Worm (Caenorhabditis elegans) whole organism, midembryonic: Measurements from ENCODE around the gene lact-4.

Experiments
- T22C8.4 ChIP-seq: fragments of 200-800 bp; sonication (Bioruptor generic); IDR thresholded peaks from 2 replicates; pipeline ENCODE4 v1.3.6; 2022; ENCODE audit warnings: missing genetic modification characterization, missing compliant biosample characterization
- cog-1 ChIP-seq: sonication (generic microtip); optimal IDR thresholded peaks from 2 replicates; lab custom pipeline; 2016; ENCODE audit warnings: missing genetic modification characterization, missing compliant biosample characterization
- flt-1 ChIP-seq: fragments of 200-800 bp; sonication (Bioruptor generic); IDR thresholded peaks from 2 replicates; pipeline ENCODE4 v1.3.6; 2022; ENCODE audit warnings: missing genetic modification characterization, missing compliant biosample characterization
- klf-2 ChIP-seq: fragments of 200-800 bp; sonication (Bioruptor generic); conservative IDR thresholded peaks from 2 replicates; pipeline ENCODE4 v1.3.6; 2022; ENCODE audit warnings: missing genetic modification reagents, missing genetic modification characterization, missing compliant biosample characterization
- med-1 ChIP-seq: sonication (generic microtip); optimal IDR thresholded peaks from 2 replicates; lab custom pipeline; 2017; ENCODE audit warnings: missing genetic modification characterization, mild to moderate bottlenecking, missing compliant biosample characterization, antibody characterized with exemption, missing genetic modification reagents; ENCODE audit not compliant: insufficient read depth
- ref-1 ChIP-seq: fragments of 200-800 bp; sonication (Bioruptor generic); conservative IDR thresholded peaks from 2 replicates; pipeline ENCODE4 v1.3.6; 2022; ENCODE audit warnings: missing genetic modification reagents, missing genetic modification characterization, missing compliant biosample characterization
- tab-1 ChIP-seq: fragments of 200-800 bp; sonication (Bioruptor generic); IDR thresholded peaks from 2 replicates; pipeline ENCODE4 v1.3.6; 2022; ENCODE audit warnings: missing genetic modification characterization, missing compliant biosample characterization
- ztf-23 ChIP-seq: fragments of 200-800 bp; sonication (Bioruptor generic); IDR thresholded peaks from 2 replicates; pipeline ENCODE4 v1.3.6; 2022; ENCODE audit warnings: missing genetic modification reagents, missing genetic modification characterization, missing compliant biosample characterization
- ztf-29 ChIP-seq: fragments of 200-800 bp; sonication (Bioruptor generic); IDR thresholded peaks from 2 replicates; pipeline ENCODE4 v1.3.6; 2022; ENCODE audit warnings: missing genetic modification reagents, missing genetic modification characterization, missing compliant biosample characterization

Gene lact-4

ce11 chrII:8483793-8484186 is 3.5 kb upstream of the lact-4 start, which contains the start of gene taap-1:
Gene taap-1 (minus strand): TSS chrII:8483871.
- TF ChIP-seq tab-1 (GFP tag; lab: Robert Waterston, UW) (no peak), ztf-23 (no peak), flt-1 (GFP tag; lab: Robert Waterston, UW) (no peak), med-1 (GFP tag; lab: Kevin White, UChicago) (no peak), klf-2 (no peak), ztf-29 (GFP tag; lab: Robert Waterston, UW) (no peak), cog-1 (tag; lab: Kevin White, UChicago) (no peak), ref-1 (GFP tag; lab: Robert Waterston, UW) (no peak), T22C8.4 (GFP tag; lab: Robert Waterston, UW) (no peak)

- TF ChIP-seq ztf-29 (GFP tag; lab: Robert Waterston, UW) (no peak), ref-1 (GFP tag; lab: Robert Waterston, UW) (no peak), med-1 (GFP tag; lab: Kevin White, UChicago) (no peak), tab-1 (GFP tag; lab: Robert Waterston, UW) (no peak), cog-1 (tag; lab: Kevin White, UChicago) (no peak), flt-1 (GFP tag; lab: Robert Waterston, UW) (no peak), T22C8.4 (GFP tag; lab: Robert Waterston, UW) (no peak), klf-2 (no peak), ztf-23 (no peak)
Observed at ce11 chrII:8483124-8483792, 3.0 kb upstream of the lact-4 start.

ce11 chrII:8481731-8482253 is 1.5 kb upstream of the lact-4 start, which contains the start of gene M05D6.5:
Gene M05D6.5 (minus strand): TSS chrII:8482203.
- no peak for TF ChIP-seq cog-1 (tag; lab: Kevin White, UChicago)
- no peak for TF ChIP-seq T22C8.4 (GFP tag; lab: Robert Waterston, UW)
- no peak for TF ChIP-seq flt-1 (GFP tag; lab: Robert Waterston, UW)
- TF ChIP-seq med-1 (GFP tag; lab: Kevin White, UChicago) = no peak
- no peak for TF ChIP-seq ztf-23
- no peak for TF ChIP-seq ref-1 (GFP tag; lab: Robert Waterston, UW)
- no peak for TF ChIP-seq tab-1 (GFP tag; lab: Robert Waterston, UW)
- no peak for TF ChIP-seq ztf-29 (GFP tag; lab: Robert Waterston, UW)
- TF ChIP-seq klf-2 = no peak

ce11 chrII:8481033-8481708 is 893 bp upstream of the lact-4 start:
- TF ChIP-seq ref-1 (GFP tag; lab: Robert Waterston, UW) (no peak), ztf-29 (GFP tag; lab: Robert Waterston, UW) (no peak), ztf-23 (no peak), klf-2 (no peak), T22C8.4 (GFP tag; lab: Robert Waterston, UW) (no peak), tab-1 (GFP tag; lab: Robert Waterston, UW) (no peak), med-1 (GFP tag; lab: Kevin White, UChicago) (no peak), flt-1 (GFP tag; lab: Robert Waterston, UW) (no peak), cog-1 (tag; lab: Kevin White, UChicago) (no peak)

ce11 chrII:8479337-8479736 is 941 bp downstream of the lact-4 start:
- TF ChIP-seq ref-1 (GFP tag; lab: Robert Waterston, UW) = no peak
- no peak for TF ChIP-seq T22C8.4 (GFP tag; lab: Robert Waterston, UW)
- no peak for TF ChIP-seq med-1 (GFP tag; lab: Kevin White, UChicago)
- no peak for TF ChIP-seq ztf-29 (GFP tag; lab: Robert Waterston, UW)
- no peak for TF ChIP-seq tab-1 (GFP tag; lab: Robert Waterston, UW)
- no peak for TF ChIP-seq flt-1 (GFP tag; lab: Robert Waterston, UW)
- TF ChIP-seq ztf-23 = no peak

- TF ChIP-seq ref-1 (GFP tag; lab: Robert Waterston, UW) (no peak), ztf-23 (no peak), ztf-29 (GFP tag; lab: Robert Waterston, UW) (no peak), klf-2 (no peak), T22C8.4 (GFP tag; lab: Robert Waterston, UW) (no peak), cog-1 (tag; lab: Kevin White, UChicago) (no peak), tab-1 (GFP tag; lab: Robert Waterston, UW) (no peak), med-1 (GFP tag; lab: Kevin White, UChicago) (no peak), flt-1 (GFP tag; lab: Robert Waterston, UW) (no peak)
Observed at ce11 chrII:8475306-8475822, 4.9 kb downstream of the lact-4 start, which contains the start of the genes M05D6.1 and M05D6.3. Gene M05D6.1 (minus strand): TSS chrII:8475406. Gene M05D6.3 (plus strand): TSS chrII:8475772.

ce11 chrII:8472916-8473315 is 7.4 kb downstream of the lact-4 start:
- TF ChIP-seq med-1 (GFP tag; lab: Kevin White, UChicago) = no peak
- no peak for TF ChIP-seq ref-1 (GFP tag; lab: Robert Waterston, UW)
- no peak for TF ChIP-seq ztf-29 (GFP tag; lab: Robert Waterston, UW)

ce11 chrII:8471139-8471538 is 9.1 kb downstream of the lact-4 start, which contains the start of gene M05D6.8:
Gene M05D6.8 (minus strand): TSS chrII:8471239.
- no peak for TF ChIP-seq ref-1 (GFP tag; lab: Robert Waterston, UW)
- no peak for TF ChIP-seq flt-1 (GFP tag; lab: Robert Waterston, UW)
- TF ChIP-seq klf-2 = no peak
- TF ChIP-seq cog-1 (tag; lab: Kevin White, UChicago) = no peak
- no peak for TF ChIP-seq T22C8.4 (GFP tag; lab: Robert Waterston, UW)
- no peak for TF ChIP-seq med-1 (GFP tag; lab: Kevin White, UChicago)
- TF ChIP-seq tab-1 (GFP tag; lab: Robert Waterston, UW) = no peak
- no peak for TF ChIP-seq ztf-29 (GFP tag; lab: Robert Waterston, UW)
- no peak for TF ChIP-seq ztf-23
